Fruit fly (Drosophila melanogaster) whole organism, embryonic: Measurements from ENCODE around the gene CG4041.
A peak's percentile ranks its signal among the peaks of the same experiment; 100 is the strongest.

ENCODE experiments used
- Abd-B ChIP-seq: fragments of 200-800 bp; sonication (Bioruptor generic); optimal IDR thresholded peaks from 2 replicates; lab custom pipeline; 2018; ENCODE audit warnings: missing biosample characterization, mild to moderate bottlenecking, missing genetic modification characterization, moderate library complexity
- Asciz ChIP-seq: fragments of 200-800 bp; sonication (Bioruptor generic); optimal IDR thresholded peaks from 2 replicates; lab custom pipeline; 2017; ENCODE audit warnings: missing biosample characterization, mild to moderate bottlenecking, missing genetic modification characterization, missing genetic modification reagents
- B-H2 ChIP-seq: fragments of 200-800 bp; sonication (Bioruptor generic); optimal IDR thresholded peaks from 2 replicates; lab custom pipeline; 2018; ENCODE audit warnings: missing biosample characterization, mild to moderate bottlenecking, missing genetic modification characterization
- CG10462 ChIP-seq: fragments of 200-800 bp; sonication (Bioruptor generic); optimal IDR thresholded peaks from 2 replicates; lab custom pipeline; 2016; ENCODE audit warnings: missing biosample characterization, missing genetic modification characterization
- CG11085 ChIP-seq: fragments of 200-800 bp; sonication (Bioruptor generic); IDR thresholded peaks from 2 replicates; pipeline ENCODE4 v1.3.6; 2022; ENCODE audit warnings: missing biosample characterization, missing genetic modification characterization
- CG12942 ChIP-seq: fragments of 200-800 bp; sonication (Bioruptor generic); optimal IDR thresholded peaks from 3 replicates; lab custom pipeline; 2016; ENCODE audit warnings: missing biosample characterization, missing genetic modification characterization
- CG13424 ChIP-seq: fragments of 200-800 bp; sonication (Bioruptor generic); optimal IDR thresholded peaks from 2 replicates; lab custom pipeline; 2019; ENCODE audit warnings: missing biosample characterization, mild to moderate bottlenecking, missing genetic modification characterization, moderate library complexity
- CG13624 ChIP-seq: fragments of 200-800 bp; sonication (Bioruptor generic); optimal IDR thresholded peaks from 2 replicates; lab custom pipeline; 2016; ENCODE audit warnings: missing biosample characterization, missing genetic modification characterization
- CG15073 ChIP-seq: fragments of 200-800 bp; sonication (Bioruptor generic); optimal IDR thresholded peaks from 2 replicates; lab custom pipeline; 2016; ENCODE audit warnings: missing biosample characterization, missing genetic modification characterization
- CG15514 ChIP-seq: fragments of 200-800 bp; sonication (Bioruptor generic); optimal IDR thresholded peaks from 3 replicates; lab custom pipeline; 2017; ENCODE audit warnings: missing biosample characterization, missing genetic modification characterization, mild to moderate bottlenecking, moderate library complexity, missing genetic modification reagents
- CG17186 ChIP-seq: fragments of 200-800 bp; sonication (Bioruptor generic); optimal IDR thresholded peaks from 3 replicates; lab custom pipeline; 2017; ENCODE audit warnings: missing biosample characterization, missing genetic modification reagents, missing genetic modification characterization
- CG17385 ChIP-seq: fragments of 200-800 bp; sonication (Bioruptor generic); optimal IDR thresholded peaks from 3 replicates; lab custom pipeline; 2018; ENCODE audit warnings: missing biosample characterization, mild to moderate bottlenecking, missing genetic modification characterization
- CG17912 ChIP-seq: fragments of 200-800 bp; sonication (Bioruptor generic); optimal IDR thresholded peaks from 2 replicates; lab custom pipeline; 2018; ENCODE audit warnings: missing biosample characterization, mild to moderate bottlenecking, missing genetic modification characterization
- CG31365 ChIP-seq: fragments of 200-800 bp; sonication (Bioruptor generic); optimal IDR thresholded peaks from 2 replicates; lab custom pipeline; 2018; ENCODE audit warnings: missing biosample characterization, mild to moderate bottlenecking, missing genetic modification characterization
- CG31388 ChIP-seq: fragments of 200-800 bp; sonication (Bioruptor generic); optimal IDR thresholded peaks from 2 replicates; lab custom pipeline; 2016; ENCODE audit warnings: missing biosample characterization, missing genetic modification characterization
- CG5180 ChIP-seq: fragments of 200-800 bp; sonication (Bioruptor generic); optimal IDR thresholded peaks from 3 replicates; lab custom pipeline; 2017; ENCODE audit warnings: missing biosample characterization, missing genetic modification characterization, mild to moderate bottlenecking, moderate library complexity, missing genetic modification reagents
- CG6854 ChIP-seq: fragments of 200-800 bp; sonication (Bioruptor generic); optimal IDR thresholded peaks from 3 replicates; lab custom pipeline; 2017; ENCODE audit warnings: missing biosample characterization, mild to moderate bottlenecking, missing genetic modification characterization
- CG7271 ChIP-seq: fragments of 200-800 bp; sonication (Bioruptor generic); optimal IDR thresholded peaks from 2 replicates; lab custom pipeline; 2018; ENCODE audit warnings: missing biosample characterization, mild to moderate bottlenecking, missing genetic modification characterization, moderate library complexity
- CG7987 ChIP-seq: fragments of 200-800 bp; sonication (Bioruptor generic); optimal IDR thresholded peaks from 2 replicates; lab custom pipeline; 2018; ENCODE audit warnings: missing biosample characterization, mild to moderate bottlenecking, missing genetic modification characterization, moderate library complexity
- CG8924 ChIP-seq: fragments of 200-800 bp; optimal IDR thresholded peaks from 3 replicates; lab custom pipeline; 2019; ENCODE audit warnings: missing biosample characterization, mild to moderate bottlenecking, missing genetic modification characterization, moderate library complexity
- CG9727 ChIP-seq: fragments of 200-800 bp; sonication (Bioruptor generic); optimal IDR thresholded peaks from 3 replicates; lab custom pipeline; 2017; ENCODE audit warnings: missing biosample characterization, mild to moderate bottlenecking, missing genetic modification characterization
- CoRest ChIP-seq: fragments of 200-800 bp; sonication (Bioruptor generic); optimal IDR thresholded peaks from 3 replicates; lab custom pipeline; 2018; ENCODE audit warnings: missing biosample characterization, mild to moderate bottlenecking, missing genetic modification characterization, moderate library complexity
- CrebB ChIP-seq: fragments of 200-800 bp; sonication (Bioruptor generic); optimal IDR thresholded peaks from 3 replicates; lab custom pipeline; 2018; ENCODE audit warnings: missing biosample characterization, mild to moderate bottlenecking, missing genetic modification characterization
- Dp ChIP-seq: fragments of 200-800 bp; sonication (Bioruptor generic); optimal IDR thresholded peaks from 2 replicates; lab custom pipeline; 2018; ENCODE audit warnings: missing biosample characterization, mild to moderate bottlenecking, missing genetic modification characterization, moderate library complexity
- Elba2 ChIP-seq: fragments of 200-800 bp; sonication (Bioruptor generic); optimal IDR thresholded peaks from 3 replicates; lab custom pipeline; 2016; ENCODE audit warnings: missing biosample characterization, missing genetic modification characterization
- HLH4C ChIP-seq: fragments of 200-800 bp; sonication (Bioruptor generic); IDR thresholded peaks from 3 replicates; pipeline ENCODE4 v1.3.6; 2022; ENCODE audit warnings: missing biosample characterization, missing genetic modification characterization; ENCODE audit not compliant: partially characterized antibody
- Myb ChIP-seq: fragments of 200-800 bp; sonication (Bioruptor generic); optimal IDR thresholded peaks from 2 replicates; lab custom pipeline; 2016; ENCODE audit warnings: missing biosample characterization, missing genetic modification characterization
- PHDP ChIP-seq: fragments of 200-800 bp; sonication (Bioruptor generic); optimal IDR thresholded peaks from 3 replicates; lab custom pipeline; 2018; ENCODE audit warnings: missing biosample characterization, mild to moderate bottlenecking, missing genetic modification characterization, moderate library complexity
- Sry-β ChIP-seq: fragments of 200-800 bp; sonication (Bioruptor generic); optimal IDR thresholded peaks from 2 replicates; lab custom pipeline; 2018; ENCODE audit warnings: missing biosample characterization, mild to moderate bottlenecking, missing genetic modification characterization, moderate library complexity
- Sry-δ ChIP-seq: fragments of 200-800 bp; sonication (Bioruptor generic); optimal IDR thresholded peaks from 2 replicates; lab custom pipeline; 2016; ENCODE audit warnings: missing biosample characterization, missing genetic modification characterization
- Xbp1 ChIP-seq: fragments of 200-800 bp; sonication (Bioruptor generic); optimal IDR thresholded peaks from 3 replicates; lab custom pipeline; 2016; ENCODE audit warnings: missing biosample characterization, mild to moderate bottlenecking, missing genetic modification characterization
- chif ChIP-seq, 2 experiments: fragments of 200-800 bp; sonication (Bioruptor generic); optimal IDR thresholded peaks; 3 replicates each; lab custom pipeline; 2016; ENCODE audit warnings: missing biosample characterization in 2 of 2, missing genetic modification characterization in 2 of 2
- da ChIP-seq: fragments of 200-800 bp; sonication (Bioruptor generic); optimal IDR thresholded peaks from 2 replicates; lab custom pipeline; 2016; ENCODE audit warnings: missing biosample characterization, missing genetic modification characterization
- disco-r ChIP-seq: fragments of 200-800 bp; sonication (Bioruptor generic); optimal IDR thresholded peaks from 2 replicates; lab custom pipeline; 2016; ENCODE audit warnings: missing biosample characterization, missing genetic modification characterization
- dpn ChIP-seq, 2 experiments: fragments of 200-800 bp; sonication (Bioruptor generic); optimal IDR thresholded peaks; 3 replicates each; lab custom pipeline; 2016; ENCODE audit warnings: missing biosample characterization in 2 of 2, missing genetic modification characterization in 2 of 2
- gsb-n ChIP-seq: fragments of 200-800 bp; sonication (Bioruptor generic); optimal IDR thresholded peaks from 3 replicates; lab custom pipeline; 2018; ENCODE audit warnings: missing biosample characterization, mild to moderate bottlenecking, missing genetic modification characterization
- her ChIP-seq: fragments of 200-800 bp; sonication (Bioruptor generic); optimal IDR thresholded peaks from 2 replicates; lab custom pipeline; 2016; ENCODE audit warnings: missing biosample characterization, missing genetic modification characterization
- inv ChIP-seq: fragments of 200-800 bp; sonication (Bioruptor generic); IDR thresholded peaks from 2 replicates; pipeline ENCODE4 v1.3.6; 2022; ENCODE audit warnings: missing biosample characterization, missing genetic modification characterization; ENCODE audit not compliant: partially characterized antibody
- mirr ChIP-seq: fragments of 200-800 bp; sonication (Bioruptor generic); optimal IDR thresholded peaks from 3 replicates; lab custom pipeline; 2018; ENCODE audit warnings: missing biosample characterization, mild to moderate bottlenecking, missing genetic modification characterization
- onecut ChIP-seq: fragments of 200-800 bp; sonication (Bioruptor generic); IDR thresholded peaks from 2 replicates; pipeline ENCODE4 v1.3.6; 2022; ENCODE audit warnings: missing biosample characterization, missing genetic modification characterization
- org-1 ChIP-seq: fragments of 200-800 bp; sonication (Bioruptor generic); optimal IDR thresholded peaks from 2 replicates; lab custom pipeline; 2017; ENCODE audit warnings: missing biosample characterization, missing genetic modification characterization
- pan ChIP-seq, 4 experiments: fragments of >200 bp in 3 of 4; fragments of 200-800 bp in 1 of 4; sonication (Bioruptor generic) in 1 of 4; optimal IDR thresholded peaks in 3 of 4; IDR thresholded peaks in 1 of 4; 2 replicates each; pipeline versions ENCODE4 v1.3.6 to Lab custom; 2017 to 2022; ENCODE audit warnings: missing biosample characterization in 2 of 4, missing genetic modification characterization in 2 of 4, mixed read lengths in 1 of 4
- ranshi ChIP-seq: fragments of 200-800 bp; sonication (Bioruptor generic); IDR thresholded peaks from 2 replicates; pipeline ENCODE4 v1.3.6; 2022; ENCODE audit warnings: missing biosample characterization, missing genetic modification characterization
- sisA ChIP-seq: fragments of 200-800 bp; sonication (Bioruptor generic); IDR thresholded peaks from 2 replicates; pipeline ENCODE4 v1.3.6; 2022; ENCODE audit warnings: missing biosample characterization, missing genetic modification characterization
- sqz ChIP-seq: fragments of 200-800 bp; sonication (Bioruptor generic); optimal IDR thresholded peaks from 3 replicates; lab custom pipeline; 2018; ENCODE audit warnings: missing biosample characterization, mild to moderate bottlenecking, missing genetic modification characterization
- sug ChIP-seq: fragments of 200-800 bp; optimal IDR thresholded peaks from 2 replicates; lab custom pipeline; 2019; ENCODE audit warnings: missing biosample characterization, mild to moderate bottlenecking, missing genetic modification characterization, moderate library complexity
- zf30C ChIP-seq: fragments of 200-800 bp; sonication (Bioruptor generic); optimal IDR thresholded peaks from 3 replicates; lab custom pipeline; 2018; ENCODE audit warnings: missing biosample characterization, mild to moderate bottlenecking, missing genetic modification characterization
- zfh2 ChIP-seq: fragments of 200-800 bp; sonication (Bioruptor generic); optimal IDR thresholded peaks from 2 replicates; lab custom pipeline; 2016; ENCODE audit warnings: missing biosample characterization, missing genetic modification characterization

The CG4041 gene

DNA sequence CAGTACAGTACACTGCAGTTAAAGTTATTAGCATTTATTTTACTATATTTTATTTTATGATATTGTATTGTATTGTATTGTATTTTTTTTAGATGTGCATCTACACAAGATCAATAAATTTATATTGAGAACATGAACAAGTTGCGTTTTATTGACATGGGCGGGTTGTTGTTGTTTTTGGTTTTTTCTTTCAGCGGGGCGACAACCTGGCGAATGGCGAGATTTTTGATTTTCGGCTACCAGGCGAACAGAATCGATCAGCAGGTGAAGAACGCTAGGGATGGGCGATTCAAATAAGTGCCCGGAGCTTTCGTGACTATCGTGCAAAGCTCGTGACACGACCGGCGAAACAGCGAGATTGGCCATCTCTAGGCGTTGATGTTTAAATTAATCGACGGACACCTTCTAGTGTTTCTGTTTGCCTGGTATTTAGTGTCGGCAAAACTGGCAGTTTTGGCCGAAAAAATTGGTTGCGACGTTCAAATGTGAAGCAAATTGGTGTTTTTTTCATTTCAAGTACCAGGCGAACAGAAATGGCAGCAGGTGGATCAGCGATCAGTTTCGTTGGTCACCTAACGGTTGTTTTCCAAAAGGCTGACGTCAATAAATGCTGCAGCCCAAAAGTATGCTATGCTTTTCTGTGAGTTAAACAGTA is 37.7 kb upstream of the CG4041 start (continued):
- TF ChIP-seq CG11085 (no peak), CG17186 (GFP tag; lab: Kevin White, UChicago) (no peak), Sry-δ (peak; percentile 91), CG9727 (GFP tag; lab: Kevin White, UChicago) (peak; percentile 18), Asciz (peak; percentile 8), mirr (GFP tag; lab: Kevin White, UChicago) (peak; percentile 28), CG12942 (GFP tag; lab: Kevin White, UChicago) (no peak), CG13624 (GFP tag; lab: Kevin White, UChicago) (peak; percentile 27), CG31365 (peak; percentile 2), da (no peak), ranshi (GFP tag; lab: Robert Waterston, UW) (0 out of 2 replicates have a peak, but pooled peaks have one; percentile 6), CG15073 (GFP tag; lab: Kevin White, UChicago) (no peak), chif (GFP tag; optimal IDR thresholded peaks at IDR 0.05; lab: Kevin White, UChicago) (no peak), dpn (GFP tag; optimal IDR thresholded peaks at IDR 0.05; lab: Kevin White, UChicago) (peak in 1 of 2 experiments; percentile 25), org-1 (peak; percentile 4), CG17385 (peak; percentile 23), Myb (GFP tag; lab: Kevin White, UChicago) (peak; percentile 87), Abd-B (GFP tag; lab: Kevin White, UChicago) (no peak), CG6854 (GFP tag; lab: Kevin White, UChicago) (no peak), PHDP (tag; lab: Kevin White, UChicago) (no peak), CG10462 (GFP tag; lab: Kevin White, UChicago) (peak; percentile 51), zf30C (peak; percentile 5), Dp (peak; percentile 69), CG13424 (peak; percentile 16), CG7987 (GFP tag; lab: Kevin White, UChicago) (no peak), sqz (peak; percentile 46), disco-r (GFP tag; lab: Kevin White, UChicago) (no peak), sisA (GFP tag; lab: Robert Waterston, UW) (0 out of 2 replicates have a peak, but pooled peaks have one; percentile 19), her (GFP tag; lab: Kevin White, UChicago) (peak; percentile 39), sug (tag; lab: Kevin White, UChicago) (no peak), onecut (GFP tag; lab: Robert Waterston, UW) (0 out of 2 replicates have a peak, but pooled peaks have one; percentile 23), CG31388 (GFP tag; lab: Kevin White, UChicago) (no peak), CoRest (tag; lab: Kevin White, UChicago) (peak; percentile 49), CG7271 (tag; lab: Kevin White, UChicago) (no peak), CG8924 (tag; lab: Kevin White, UChicago) (no peak), Elba2 (GFP tag; lab: Kevin White, UChicago) (no peak), Xbp1 (GFP tag; lab: Kevin White, UChicago) (no peak), Sry-β (GFP tag; lab: Kevin White, UChicago) (no peak), HLH4C (GFP tag; lab: Robert Waterston, UW) (peak; percentile 93), pan (optimal IDR thresholded peaks at IDR 0.05; lab: Kevin White, UChicago) (no peak), pan (GFP tag; optimal IDR thresholded peaks at IDR 0.05 in 1 of 2, IDR thresholded peaks at IDR 0.05 in 1 of 2) (no peak), zfh2 (GFP tag; lab: Kevin White, UChicago) (peak; percentile 14), inv (peak; percentile 90), CG17912 (no peak), B-H2 (GFP tag; lab: Kevin White, UChicago) (no peak), CG15514 (GFP tag; lab: Kevin White, UChicago) (peak; percentile 18), CG5180 (GFP tag; lab: Kevin White, UChicago) (peak; percentile 7), gsb-n (tag; lab: Kevin White, UChicago) (peak; percentile 3), CrebB (tag; lab: Kevin White, UChicago) (peak; percentile 45)
